Fruit fly (Drosophila melanogaster): Measurements from ENCODE around the gene CG1764.

Gene CG1764

dm6 chrX:13312200-13312599, 10.0 kb upstream of the CG1764 start (continued):
- TF ChIP-seq CG32264 (GFP tag; optimal IDR thresholded peaks at IDR 0.05) (no peak), rgr (GFP tag; optimal IDR thresholded peaks at IDR 0.05) (peak; percentile 41), Abd-B (GFP tag; optimal IDR thresholded peaks at IDR 0.05) (no peak), ey (GFP tag; optimal IDR thresholded peaks at IDR 0.05) (peak; percentile 49)

- TF ChIP-seq Hr83 (GFP tag; optimal IDR thresholded peaks at IDR 0.05; ENCODE audit: poor library complexity, severe bottlenecking) (peak; percentile 38), h (GFP tag; optimal IDR thresholded peaks at IDR 0.05) (peak; percentile 37), Vsx2 (GFP tag; optimal IDR thresholded peaks at IDR 0.05; ENCODE audit: partially characterized antibody) (no peak), br (GFP tag; optimal IDR thresholded peaks at IDR 0.05) (peak; percentile 20), foxo (GFP tag; optimal IDR thresholded peaks at IDR 0.05) (no peak), Sp1 (GFP tag; optimal IDR thresholded peaks at IDR 0.05) (no peak), Rel (GFP tag; optimal IDR thresholded peaks at IDR 0.05) (no peak), Rel (tag; optimal IDR thresholded peaks at IDR 0.05) (peak; percentile 49)
These were observed 8.5 kb upstream of the CG1764 start for dm6 chrX:13310764-13311163.

- TF ChIP-seq rgr (GFP tag; optimal IDR thresholded peaks at IDR 0.05) (peak; percentile 20), pan (optimal IDR thresholded peaks at IDR 0.05) (no peak), Sp1 (GFP tag; optimal IDR thresholded peaks at IDR 0.05) (peak; percentile 54), GATAd (GFP tag; optimal IDR thresholded peaks at IDR 0.05) (no peak), ey (GFP tag; optimal IDR thresholded peaks at IDR 0.05) (peak; percentile 14), HLH106 (tag; optimal IDR thresholded peaks at IDR 0.05) (peak; percentile 35), psq (GFP tag; optimal IDR thresholded peaks at IDR 0.05) (peak; percentile 45), h (GFP tag; optimal IDR thresholded peaks at IDR 0.05) (peak; percentile 33), woc (GFP tag; optimal IDR thresholded peaks at IDR 0.05) (no peak), fru (GFP tag; optimal IDR thresholded peaks at IDR 0.05) (peak; percentile 42), foxo (GFP tag; optimal IDR thresholded peaks at IDR 0.05) (peak in 1 of 2 experiments; percentile 58), Hnf4 (GFP tag; optimal IDR thresholded peaks at IDR 0.05) (peak; percentile 12), OdsH (GFP tag; optimal IDR thresholded peaks at IDR 0.05) (peak; percentile 48)
These were observed 5.0 kb upstream of the CG1764 start for dm6 chrX:13307189-13307588.

dm6 chrX:13305323-13305722, 3.1 kb upstream of the CG1764 start:
- TF ChIP-seq Jra (GFP tag; optimal IDR thresholded peaks at IDR 0.05) (no peak), woc (GFP tag; optimal IDR thresholded peaks at IDR 0.05) (no peak), h (GFP tag; optimal IDR thresholded peaks at IDR 0.05) (peak; percentile 17), Hnf4 (GFP tag; optimal IDR thresholded peaks at IDR 0.05) (no peak), jim (GFP tag; optimal IDR thresholded peaks at IDR 0.05) (no peak), foxo (GFP tag; optimal IDR thresholded peaks at IDR 0.05) (no peak), Rel (GFP tag; optimal IDR thresholded peaks at IDR 0.05) (no peak), Rel (tag; optimal IDR thresholded peaks at IDR 0.05) (peak; percentile 71)

dm6 chrX:13303656-13304647, 1.7 kb upstream of the CG1764 start:
- TF ChIP-seq N (GFP tag; optimal IDR thresholded peaks at IDR 0.05), result peak; percentile 80
- TF ChIP-seq Jra (GFP tag; optimal IDR thresholded peaks at IDR 0.05), result no peak
- no peak for TF ChIP-seq brk (GFP tag; optimal IDR thresholded peaks at IDR 0.05)
- TF ChIP-seq psq (GFP tag; optimal IDR thresholded peaks at IDR 0.05), result peak; percentile 36
- no peak for TF ChIP-seq Hr78 (GFP tag; optimal IDR thresholded peaks at IDR 0.05)
- TF ChIP-seq sv (GFP tag; optimal IDR thresholded peaks at IDR 0.05), result no peak
- TF ChIP-seq Hr83 (GFP tag; optimal IDR thresholded peaks at IDR 0.05; ENCODE audit: poor library complexity, severe bottlenecking), result peak; percentile 5
- TF ChIP-seq CG9705 (GFP tag; optimal IDR thresholded peaks at IDR 0.05), result no peak
- TF ChIP-seq Hnf4 (GFP tag; optimal IDR thresholded peaks at IDR 0.05), result no peak
- no peak for TF ChIP-seq usp (GFP tag; optimal IDR thresholded peaks at IDR 0.05)
- no peak for TF ChIP-seq Abd-B (GFP tag; optimal IDR thresholded peaks at IDR 0.05)
- TF ChIP-seq Dif (GFP tag; optimal IDR thresholded peaks at IDR 0.05; ENCODE audit: partially characterized antibody), result peak; percentile 33
- TF ChIP-seq sage (GFP tag; optimal IDR thresholded peaks at IDR 0.05), result no peak
- TF ChIP-seq woc (GFP tag; optimal IDR thresholded peaks at IDR 0.05), result peak; percentile 51
- no peak for TF ChIP-seq lola (GFP tag; optimal IDR thresholded peaks at IDR 0.05)
- TF ChIP-seq Vsx2 (GFP tag; optimal IDR thresholded peaks at IDR 0.05; ENCODE audit: partially characterized antibody), result no peak
- no peak for TF ChIP-seq OdsH (GFP tag; optimal IDR thresholded peaks at IDR 0.05)
- TF ChIP-seq pan (optimal IDR thresholded peaks at IDR 0.05), result no peak
- TF ChIP-seq Sp1 (GFP tag; optimal IDR thresholded peaks at IDR 0.05), result peak; percentile 18
- TF ChIP-seq br (GFP tag; optimal IDR thresholded peaks at IDR 0.05), result peak; percentile 1
- TF ChIP-seq dl (GFP tag; optimal IDR thresholded peaks at IDR 0.05; ENCODE audit: insufficient read depth in 1 of 2, partially characterized antibody in 2 of 2), result no peak
- no peak for TF ChIP-seq jim (GFP tag; optimal IDR thresholded peaks at IDR 0.05)
- TF ChIP-seq dmrt93B (GFP tag; optimal IDR thresholded peaks at IDR 0.05), result no peak
- no peak for TF ChIP-seq fru (GFP tag; optimal IDR thresholded peaks at IDR 0.05)
- no peak for TF ChIP-seq dsf (GFP tag; optimal IDR thresholded peaks at IDR 0.05; ENCODE audit: borderline replicate concordance)
- TF ChIP-seq h (GFP tag; optimal IDR thresholded peaks at IDR 0.05), result peak; percentile 40
- no peak for TF ChIP-seq rgr (GFP tag; optimal IDR thresholded peaks at IDR 0.05)
- no peak for TF ChIP-seq Mio (GFP tag; optimal IDR thresholded peaks at IDR 0.05)
- no peak for TF ChIP-seq Myc (optimal IDR thresholded peaks at IDR 0.05)
- TF ChIP-seq ey (GFP tag; optimal IDR thresholded peaks at IDR 0.05), result no peak
- no peak for TF ChIP-seq Rel (GFP tag; optimal IDR thresholded peaks at IDR 0.05)
- peak; percentile 41 for TF ChIP-seq Rel (tag; optimal IDR thresholded peaks at IDR 0.05)

All from whole organism, wandering third instar larva.